Worm (Caenorhabditis elegans) whole organism, young adult: Measurements from ENCODE around the gene F22E12.1.

ENCODE experiments used
- B0336.3 ChIP-seq: fragments of 200-800 bp; sonication (Bioruptor generic); IDR thresholded peaks from 2 replicates; pipeline ENCODE4 v1.3.6; 2022; ENCODE audit warnings: missing genetic modification characterization, missing compliant biosample characterization
- C06A6.2 ChIP-seq: fragments of 200-800 bp; sonication (Bioruptor generic); conservative IDR thresholded peaks from 2 replicates; pipeline ENCODE4 v1.3.6; 2022; ENCODE audit warnings: missing genetic modification characterization, missing compliant biosample characterization
- F33H1.4 ChIP-seq: fragments of 200-800 bp; sonication (Bioruptor generic); IDR thresholded peaks from 2 replicates; pipeline ENCODE4 v1.3.6; 2022; ENCODE audit warnings: missing genetic modification reagents, missing genetic modification characterization, missing compliant biosample characterization
- F49E8.2 ChIP-seq: sonication (generic microtip); optimal IDR thresholded peaks from 3 replicates; lab custom pipeline; 2017; ENCODE audit warnings: missing genetic modification characterization, mild to moderate bottlenecking, missing compliant biosample characterization, antibody characterized with exemption, moderate library complexity; ENCODE audit not compliant: insufficient read depth
- K11D2.4 ChIP-seq: fragments of 200-800 bp; sonication (Bioruptor generic); IDR thresholded peaks from 2 replicates; pipeline ENCODE4 v1.3.6; 2022; ENCODE audit warnings: missing genetic modification reagents, missing genetic modification characterization, missing compliant biosample characterization
- T26A5.8 ChIP-seq: sonication (generic microtip); optimal IDR thresholded peaks from 2 replicates; lab custom pipeline; 2016; ENCODE audit warnings: missing genetic modification characterization, missing compliant biosample characterization
- Y53F4B.3 ChIP-seq: fragments of 200-800 bp; sonication (Bioruptor generic); IDR thresholded peaks from 2 replicates; pipeline ENCODE4 v1.3.6; 2022; ENCODE audit warnings: missing genetic modification reagents, missing genetic modification characterization, missing compliant biosample characterization
- Y53G8AR.9 ChIP-seq: fragments of 200-800 bp; sonication (Bioruptor generic); conservative IDR thresholded peaks from 2 replicates; pipeline ENCODE4 v1.3.6; 2022; ENCODE audit warnings: missing genetic modification reagents, missing genetic modification characterization, missing compliant biosample characterization
- Y79H2A.3 ChIP-seq: fragments of 200-800 bp; sonication (Bioruptor generic); conservative IDR thresholded peaks from 2 replicates; pipeline ENCODE4 v1.3.6; 2022; ENCODE audit warnings: missing genetic modification reagents, missing genetic modification characterization, missing compliant biosample characterization
- athp-1 ChIP-seq: sonication (generic microtip); optimal IDR thresholded peaks from 2 replicates; lab custom pipeline; 2017; ENCODE audit warnings: mild to moderate bottlenecking, missing genetic modification characterization, missing compliant biosample characterization
- attf-5 ChIP-seq: fragments of 200-800 bp; sonication (Bioruptor generic); optimal IDR thresholded peaks from 2 replicates; lab custom pipeline; 2018; ENCODE audit warnings: mild to moderate bottlenecking, missing genetic modification characterization, missing compliant biosample characterization
- attf-6 ChIP-seq: fragments of 200-800 bp; sonication (Bioruptor generic); IDR thresholded peaks from 2 replicates; pipeline ENCODE4 v1.3.6; 2022; ENCODE audit warnings: missing genetic modification reagents, missing genetic modification characterization, missing compliant biosample characterization
- bed-2 ChIP-seq: fragments of 200-800 bp; sonication (Bioruptor generic); IDR thresholded peaks from 2 replicates; pipeline ENCODE4 v1.3.6; 2022; ENCODE audit warnings: missing genetic modification reagents, missing genetic modification characterization, missing compliant biosample characterization
- cebp-1 ChIP-seq, 2 experiments: fragments of 200-800 bp in 1 of 2; sonication (Bioruptor generic) in 1 of 2; sonication (generic microtip) in 1 of 2; IDR thresholded peaks in 1 of 2; optimal IDR thresholded peaks in 1 of 2; 2 replicates each; pipeline versions ENCODE4 v1.3.6 to Lab custom; 2017 to 2022; ENCODE audit warnings: missing compliant biosample characterization in 2 of 2, missing genetic modification characterization in 2 of 2, mild to moderate bottlenecking in 1 of 2, missing genetic modification reagents in 1 of 2, moderate library complexity in 1 of 2
- ceh-100 ChIP-seq: fragments of 200-800 bp; sonication (Bioruptor generic); IDR thresholded peaks from 2 replicates; pipeline ENCODE4 v1.3.6; 2022; ENCODE audit warnings: missing genetic modification reagents, missing genetic modification characterization, missing compliant biosample characterization
- ceh-27 ChIP-seq: fragments of 200-800 bp; sonication (Bioruptor generic); optimal IDR thresholded peaks from 2 replicates; lab custom pipeline; 2018; ENCODE audit warnings: mild to moderate bottlenecking, missing genetic modification characterization, moderate library complexity, missing compliant biosample characterization
- ceh-58 ChIP-seq: fragments of 200-800 bp; sonication (Bioruptor generic); IDR thresholded peaks from 2 replicates; pipeline ENCODE4 v1.3.6; 2022; ENCODE audit warnings: missing genetic modification characterization, missing compliant biosample characterization
- chd-7 ChIP-seq: sonication (generic microtip); optimal IDR thresholded peaks from 2 replicates; lab custom pipeline; 2016; ENCODE audit warnings: mild to moderate bottlenecking, missing genetic modification characterization, moderate library complexity, missing compliant biosample characterization
- die-1 ChIP-seq: sonication (generic microtip); optimal IDR thresholded peaks from 2 replicates; lab custom pipeline; 2016; ENCODE audit warnings: missing genotype, mild to moderate bottlenecking, missing genetic modification characterization, missing compliant biosample characterization
- dox-1 ChIP-seq: fragments of 200-800 bp; sonication (Bioruptor generic); IDR thresholded peaks from 2 replicates; pipeline ENCODE4 v1.3.6; 2022; ENCODE audit warnings: missing genetic modification reagents, missing genetic modification characterization, missing compliant biosample characterization
- egrh-3 ChIP-seq: fragments of 200-800 bp; sonication (Bioruptor generic); IDR thresholded peaks from 2 replicates; pipeline ENCODE4 v1.3.6; 2022; ENCODE audit warnings: missing genetic modification reagents, missing genetic modification characterization, missing compliant biosample characterization
- fkh-3 ChIP-seq: sonication (generic microtip); optimal IDR thresholded peaks from 2 replicates; lab custom pipeline; 2016; ENCODE audit warnings: mild to moderate bottlenecking, missing genetic modification characterization, missing compliant biosample characterization
- him-1 ChIP-seq: sonication (generic microtip); optimal IDR thresholded peaks from 2 replicates; lab custom pipeline; 2016; ENCODE audit warnings: missing genotype, missing genetic modification reagents, missing genetic modification characterization, missing compliant biosample characterization
- hmg-1.2 ChIP-seq: fragments of 200-800 bp; sonication (Bioruptor generic); IDR thresholded peaks from 2 replicates; pipeline ENCODE4 v1.3.6; 2022; ENCODE audit warnings: missing genetic modification reagents, missing genetic modification characterization, missing compliant biosample characterization
- hrde-1 ChIP-seq: sonication (generic microtip); optimal IDR thresholded peaks from 2 replicates; lab custom pipeline; 2016; ENCODE audit warnings: missing genetic modification characterization, mild to moderate bottlenecking, missing compliant biosample characterization, moderate library complexity, missing genotype, missing genetic modification reagents, borderline replicate concordance
- lin-40 ChIP-seq: sonication (generic microtip); optimal IDR thresholded peaks from 2 replicates; lab custom pipeline; 2016; ENCODE audit warnings: missing genetic modification characterization, mild to moderate bottlenecking, missing compliant biosample characterization, missing genotype, missing genetic modification reagents
- lsl-1 ChIP-seq: fragments of 200-800 bp; sonication (Bioruptor generic); optimal IDR thresholded peaks from 2 replicates; lab custom pipeline; 2018; ENCODE audit warnings: mild to moderate bottlenecking, missing genetic modification characterization, moderate library complexity, missing compliant biosample characterization
- madf-3 ChIP-seq: fragments of 200-800 bp; sonication (Bioruptor generic); IDR thresholded peaks from 2 replicates; pipeline ENCODE4 v1.3.6; 2022; ENCODE audit warnings: missing genetic modification reagents, missing genetic modification characterization, missing compliant biosample characterization
- nhr-27 ChIP-seq: fragments of 200-800 bp; sonication (Bioruptor generic); optimal IDR thresholded peaks from 2 replicates; lab custom pipeline; 2018; ENCODE audit warnings: mild to moderate bottlenecking, missing genetic modification characterization, moderate library complexity, missing compliant biosample characterization
- pbrm-1 ChIP-seq: fragments of 200-800 bp; sonication (Bioruptor generic); IDR thresholded peaks from 2 replicates; pipeline ENCODE4 v1.3.6; 2022; ENCODE audit warnings: missing genetic modification reagents, missing genetic modification characterization, missing compliant biosample characterization
- rcor-1 ChIP-seq: fragments of 200-800 bp; sonication (Bioruptor generic); IDR thresholded peaks from 2 replicates; pipeline ENCODE4 v1.3.6; 2022; ENCODE audit warnings: missing genetic modification reagents, missing genetic modification characterization, missing compliant biosample characterization
- sea-2 ChIP-seq: fragments of 200-800 bp; sonication (Bioruptor generic); IDR thresholded peaks from 2 replicates; pipeline ENCODE4 v1.3.6; 2022; ENCODE audit warnings: missing genetic modification characterization, missing compliant biosample characterization
- snpc-1.1 ChIP-seq: sonication (generic microtip); optimal IDR thresholded peaks from 2 replicates; lab custom pipeline; 2017; ENCODE audit warnings: missing genetic modification characterization, mild to moderate bottlenecking, missing compliant biosample characterization, antibody characterized with exemption, moderate library complexity, missing genotype, missing genetic modification reagents; ENCODE audit not compliant: insufficient read depth
- tbx-9 ChIP-seq: sonication (generic microtip); optimal IDR thresholded peaks from 2 replicates; lab custom pipeline; 2016; ENCODE audit warnings: borderline replicate concordance, missing genetic modification characterization, inconsistent platforms, missing compliant biosample characterization
- unc-130 ChIP-seq: sonication (generic microtip); optimal IDR thresholded peaks from 2 replicates; lab custom pipeline; 2016; ENCODE audit warnings: missing genetic modification reagents, missing genetic modification characterization, missing compliant biosample characterization
- unc-62 ChIP-seq: fragments of 150-350 bp; optimal IDR thresholded peaks from 2 replicates; lab custom pipeline; 2014; ENCODE audit warnings: missing biosample characterization, missing genetic modification reagents, missing genetic modification characterization
- ztf-22 ChIP-seq: fragments of 200-800 bp; sonication (Bioruptor generic); optimal IDR thresholded peaks from 2 replicates; lab custom pipeline; 2018; ENCODE audit warnings: mild to moderate bottlenecking, missing genetic modification characterization, moderate library complexity, missing compliant biosample characterization
- ztf-6 ChIP-seq: fragments of 200-800 bp; sonication (Bioruptor generic); IDR thresholded peaks from 2 replicates; pipeline ENCODE4 v1.3.6; 2022; ENCODE audit warnings: missing genetic modification reagents, missing genetic modification characterization, missing compliant biosample characterization

F22E12.1 gene

ce11 chrV:10449302-10449701 is 7.8 kb downstream of the F22E12.1 start:
- TF ChIP-seq ztf-6 (peak; percentile 71; the same call in 1 of the 2 replicates), Y53F4B.3 (GFP tag; lab: Robert Waterston, UW) (peak; percentile 95; the same call in 1 of the 2 replicates), madf-3 (peak; percentile 46; the same call in 1 of the 2 replicates), Y53G8AR.9 (0 out of 2 replicates have a peak, but pooled peaks have one; percentile 16), egrh-3 (peak; percentile 89), ceh-58 (GFP tag; lab: Robert Waterston, UW) (peak; percentile 90; the same call in 1 of the 2 replicates)

- TF ChIP-seq bed-2 (GFP tag; lab: Robert Waterston, UW) (no peak), cebp-1 (GFP tag; IDR thresholded peaks at IDR 0.05; lab: Robert Waterston, UW) (no peak), cebp-1 (tag; optimal IDR thresholded peaks at IDR 0.05; lab: Kevin White, UChicago) (peak; percentile 41), rcor-1 (no peak; the same call in 1 of the 2 replicates), unc-130 (GFP tag; lab: Kevin White, UChicago) (peak; percentile 22), ztf-22 (no peak), nhr-27 (tag; lab: Kevin White, UChicago) (no peak), attf-6 (no peak), unc-62 (GFP tag; lab: Kevin White, UChicago) (no peak), dox-1 (GFP tag; lab: Robert Waterston, UW) (0 out of 2 replicates have a peak, but pooled peaks have one; percentile 39), Y79H2A.3 (no peak), hmg-1.2 (GFP tag; lab: Robert Waterston, UW) (peak; percentile 97), attf-5 (peak; percentile 66)
- TF ChIP-seq, all 124 proteins: peak for 5
These were observed 15.8 kb downstream of the F22E12.1 start, which contains the start of gene pap-1 for ce11 chrV:10441135-10442024. Gene pap-1, plus strand, starts transcription at chrV:10441974.

- TF ChIP-seq him-1 (no peak), attf-6 (no peak), sea-2 (GFP tag; lab: Robert Waterston, UW) (no peak), chd-7 (tag; lab: Kevin White, UChicago) (no peak), hrde-1 (tag; lab: Kevin White, UChicago) (no peak), K11D2.4 (GFP tag; lab: Robert Waterston, UW) (no peak), T26A5.8 (no peak), snpc-1.1 (tag; lab: Kevin White, UChicago) (no peak), egrh-3 (no peak), dox-1 (GFP tag; lab: Robert Waterston, UW) (no peak)
- TF ChIP-seq, all 124 proteins: peak for 0
These were observed 16.4 kb downstream of the F22E12.1 start, which contains the start of gene snf-10 for ce11 chrV:10440723-10441122. Gene snf-10, minus strand, starts transcription at chrV:10440823.

- no peak for TF ChIP-seq tbx-9
- TF ChIP-seq fkh-3 (tag; lab: Kevin White, UChicago), result no peak
- peak; percentile 81 for TF ChIP-seq lsl-1 (GFP tag; lab: Kevin White, UChicago)
- no peak for TF ChIP-seq athp-1
- TF ChIP-seq die-1 (tag; lab: Kevin White, UChicago), result no peak
- TF ChIP-seq F33H1.4, result peak; percentile 18; the same call in 1 of the 2 replicates
- no peak for TF ChIP-seq nhr-27 (tag; lab: Kevin White, UChicago)
- no peak for TF ChIP-seq Y79H2A.3
- TF ChIP-seq ceh-100 (GFP tag; lab: Robert Waterston, UW), result no peak
- no peak for TF ChIP-seq ceh-27 (GFP tag; lab: Kevin White, UChicago)
- TF ChIP-seq unc-62 (GFP tag; lab: Kevin White, UChicago), result no peak
- no peak for TF ChIP-seq C06A6.2 (GFP tag; lab: Robert Waterston, UW)
- TF ChIP-seq B0336.3, result no peak
- TF ChIP-seq pbrm-1 (GFP tag; lab: Robert Waterston, UW), result no peak
- no peak for TF ChIP-seq F49E8.2
- TF ChIP-seq lin-40 (tag; lab: Kevin White, UChicago), result no peak
These were observed 20.5 kb downstream of the F22E12.1 start, which contains the start of gene set-22 for ce11 chrV:10436612-10437011. Gene set-22, plus strand, starts transcription at chrV:10436912.
